Worm (Caenorhabditis elegans): ENCODE measurements around the gene fbxa-28.
A peak's percentile ranks its signal among the peaks of the same experiment; 100 is the strongest.

Gene fbxa-28

DNA sequence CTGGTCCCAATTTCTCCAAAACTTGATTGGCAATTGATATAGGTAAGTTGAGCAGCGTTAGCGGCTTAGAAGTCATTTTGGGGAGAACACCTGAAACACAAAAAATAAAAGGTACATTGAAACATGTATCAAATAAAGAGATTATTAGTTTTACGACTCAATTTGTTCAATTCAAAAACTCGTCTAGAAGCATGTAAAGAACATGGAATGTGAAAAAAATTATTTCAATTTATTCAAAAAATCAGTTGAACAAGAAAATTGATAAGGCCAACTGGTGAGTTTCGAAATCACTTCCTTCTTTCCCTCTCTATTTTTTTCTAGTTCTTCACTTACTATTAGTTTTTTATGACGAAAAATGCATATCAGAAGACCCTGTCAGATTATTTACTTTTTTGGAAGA is 22.2 kb upstream of the fbxa-28 start, which contains the start of gene fbxa-30:
Gene fbxa-30, minus strand, starts transcription at position 101 of the 400 bp plus-strand sequence.
- TF ChIP-seq mbf-1 (tag; optimal IDR thresholded peaks at IDR 0.05) (no peak), nhr-25 (tag; optimal IDR thresholded peaks at IDR 0.05) (no peak), sma-9 (GFP tag; optimal IDR thresholded peaks at IDR 0.05) (no peak), sma-9 (tag; optimal IDR thresholded peaks at IDR 0.05) (no peak), ZK546.5 (tag; optimal IDR thresholded peaks at IDR 0.05) (no peak), nhr-11 (tag; optimal IDR thresholded peaks at IDR 0.05) (no peak), ceh-16 (tag; optimal IDR thresholded peaks at IDR 0.05) (no peak), crh-2 (tag; optimal IDR thresholded peaks at IDR 0.05) (no peak)

DNA sequence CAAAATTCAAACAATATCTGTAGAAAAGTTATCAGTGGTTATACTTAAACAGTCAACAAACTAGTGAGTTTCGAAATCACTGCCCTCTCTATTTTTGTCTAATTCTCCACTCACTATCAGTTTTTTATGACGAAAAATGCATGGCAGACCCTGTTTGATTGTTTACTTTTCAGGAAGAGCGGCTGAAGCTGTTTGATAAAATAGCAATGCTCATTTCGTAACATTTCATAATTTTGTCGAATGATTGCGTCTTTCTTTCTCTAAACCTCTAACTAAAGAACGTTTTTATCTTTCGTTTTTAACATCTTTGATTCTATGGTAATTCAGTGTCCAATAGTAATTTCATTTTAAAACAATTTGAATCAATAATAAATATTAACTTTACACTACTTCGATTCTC is 18.5 kb upstream of the fbxa-28 start:
- no peak for TF ChIP-seq alr-1 (tag; optimal IDR thresholded peaks at IDR 0.05)
- TF ChIP-seq egl-27 (tag; optimal IDR thresholded peaks at IDR 0.05): no peak
- TF ChIP-seq nhr-21 (tag; optimal IDR thresholded peaks at IDR 0.05): no peak
- TF ChIP-seq dmd-4 (tag; optimal IDR thresholded peaks at IDR 0.05): no peak
- no peak for TF ChIP-seq unc-55 (GFP tag; optimal IDR thresholded peaks at IDR 0.05)
- peak; percentile 95 for TF ChIP-seq nhr-129 (tag; optimal IDR thresholded peaks at IDR 0.05)
- TF ChIP-seq zag-1 (tag; optimal IDR thresholded peaks at IDR 0.05): no peak
- no peak for TF ChIP-seq mdl-1 (tag; optimal IDR thresholded peaks at IDR 0.05)
- no peak for TF ChIP-seq nhr-10 (tag; optimal IDR thresholded peaks at IDR 0.05)
- TF ChIP-seq ZK546.5 (tag; optimal IDR thresholded peaks at IDR 0.05): no peak
- no peak for TF ChIP-seq unc-62 (GFP tag; optimal IDR thresholded peaks at IDR 0.05)
- no peak for TF ChIP-seq elt-3 (tag; optimal IDR thresholded peaks at IDR 0.05)
- TF ChIP-seq mab-5 (tag; optimal IDR thresholded peaks at IDR 0.05): no peak
- peak; percentile 82 for TF ChIP-seq skn-1 (tag; optimal IDR thresholded peaks at IDR 0.05)
- no peak for TF ChIP-seq ceh-16 (tag; optimal IDR thresholded peaks at IDR 0.05)
- TF ChIP-seq R02D3.7 (tag; optimal IDR thresholded peaks at IDR 0.05): no peak
- no peak for TF ChIP-seq mbf-1 (tag; optimal IDR thresholded peaks at IDR 0.05)
- peak in 1 of 2 experiments; percentile 18 for TF ChIP-seq lsy-2 (tag; optimal IDR thresholded peaks at IDR 0.05)
- TF ChIP-seq F13H6.1 (tag; optimal IDR thresholded peaks at IDR 0.05): peak; percentile 70
- TF ChIP-seq crh-2 (tag; optimal IDR thresholded peaks at IDR 0.05): peak; percentile 60
- TF ChIP-seq nhr-12 (tag; optimal IDR thresholded peaks at IDR 0.05): no peak
- TF ChIP-seq nhr-77 (tag; optimal IDR thresholded peaks at IDR 0.05): no peak
- no peak for TF ChIP-seq nhr-23 (tag; optimal IDR thresholded peaks at IDR 0.05)
- peak; percentile 10 for TF ChIP-seq sma-9 (GFP tag; optimal IDR thresholded peaks at IDR 0.05)
- no peak for TF ChIP-seq sma-9 (tag; optimal IDR thresholded peaks at IDR 0.05)
- peak; percentile 97 for TF ChIP-seq fos-1 (tag; optimal IDR thresholded peaks at IDR 0.05)
- no peak for TF ChIP-seq lin-13 (GFP tag; optimal IDR thresholded peaks at IDR 0.05)
- no peak for TF ChIP-seq ztf-4 (tag; optimal IDR thresholded peaks at IDR 0.05)
- no peak for TF ChIP-seq unc-39 (tag; optimal IDR thresholded peaks at IDR 0.05)
- no peak for TF ChIP-seq nhr-6 (tag; optimal IDR thresholded peaks at IDR 0.05)
- TF ChIP-seq sem-4 (tag; optimal IDR thresholded peaks at IDR 0.05): no peak
- TF ChIP-seq nhr-237 (tag; optimal IDR thresholded peaks at IDR 0.05): no peak
- TF ChIP-seq C34F6.9 (tag; optimal IDR thresholded peaks at IDR 0.05): no peak
- TF ChIP-seq nhr-11 (tag; optimal IDR thresholded peaks at IDR 0.05): no peak
- TF ChIP-seq blmp-1 (tag; optimal IDR thresholded peaks at IDR 0.05; ENCODE audit: insufficient read depth): no peak
- TF ChIP-seq ztf-11 (tag; optimal IDR thresholded peaks at IDR 0.05): no peak
- TF ChIP-seq sma-3 (GFP tag; optimal IDR thresholded peaks at IDR 0.05): peak; percentile 50
- no peak for TF ChIP-seq aly-2 (tag; optimal IDR thresholded peaks at IDR 0.05)
- TF ChIP-seq gmeb-1 (tag; optimal IDR thresholded peaks at IDR 0.05): peak; percentile 54
- no peak for TF ChIP-seq lin-11 (tag; optimal IDR thresholded peaks at IDR 0.05)
- TF ChIP-seq snpc-4 (tag; optimal IDR thresholded peaks at IDR 0.05): no peak
- TF ChIP-seq Y55F3AM.14 (GFP tag; optimal IDR thresholded peaks at IDR 0.05): no peak
- TF ChIP-seq ceh-82 (tag; optimal IDR thresholded peaks at IDR 0.05): no peak
- no peak for TF ChIP-seq ama-1 (optimal IDR thresholded peaks at IDR 0.05)
- TF ChIP-seq peb-1 (tag; optimal IDR thresholded peaks at IDR 0.05): no peak
- TF ChIP-seq nhr-25 (tag; optimal IDR thresholded peaks at IDR 0.05): no peak
- no peak for TF ChIP-seq ztf-1 (GFP tag; conservative IDR thresholded peaks at IDR 0.05)
- TF ChIP-seq lin-39 (tag; optimal IDR thresholded peaks at IDR 0.05): no peak
- TF ChIP-seq elt-1 (tag; optimal IDR thresholded peaks at IDR 0.05): no peak
